Worm (Caenorhabditis elegans) whole organism, young adult: ENCODE data around the gene Y105C5B.3.

Experiments
- B0019.2 ChIP-seq: fragments of 200-800 bp; sonication (Bioruptor generic); conservative IDR thresholded peaks from 2 replicates; pipeline ENCODE4 v1.3.6; 2022; ENCODE audit warnings: missing genetic modification reagents, missing genetic modification characterization, missing compliant biosample characterization
- B0336.3 ChIP-seq: fragments of 200-800 bp; sonication (Bioruptor generic); IDR thresholded peaks from 2 replicates; pipeline ENCODE4 v1.3.6; 2022; ENCODE audit warnings: missing genetic modification characterization, missing compliant biosample characterization
- C06A6.2 ChIP-seq: fragments of 200-800 bp; sonication (Bioruptor generic); conservative IDR thresholded peaks from 2 replicates; pipeline ENCODE4 v1.3.6; 2022; ENCODE audit warnings: missing genetic modification characterization, missing compliant biosample characterization
- D2030.7 ChIP-seq: fragments of 200-800 bp; sonication (Bioruptor generic); IDR thresholded peaks from 2 replicates; pipeline ENCODE4 v1.3.6; 2022; ENCODE audit warnings: missing genetic modification reagents, missing genetic modification characterization, missing compliant biosample characterization
- F10E7.11 ChIP-seq: sonication (generic microtip); optimal IDR thresholded peaks from 2 replicates; lab custom pipeline; 2017; ENCODE audit warnings: mild to moderate bottlenecking, missing genetic modification characterization, moderate library complexity, missing compliant biosample characterization
- F49E8.2 ChIP-seq: sonication (generic microtip); optimal IDR thresholded peaks from 3 replicates; lab custom pipeline; 2017; ENCODE audit warnings: missing genetic modification characterization, mild to moderate bottlenecking, missing compliant biosample characterization, antibody characterized with exemption, moderate library complexity; ENCODE audit not compliant: insufficient read depth
- F55B11.4 ChIP-seq: sonication (generic microtip); optimal IDR thresholded peaks from 2 replicates; lab custom pipeline; 2016; ENCODE audit warnings: missing compliant biosample characterization, missing genetic modification characterization, borderline replicate concordance; ENCODE audit not compliant: insufficient read depth
- F57A8.1 ChIP-seq: fragments of 200-800 bp; sonication (Bioruptor generic); optimal IDR thresholded peaks from 2 replicates; lab custom pipeline; 2018; ENCODE audit warnings: mild to moderate bottlenecking, missing genetic modification characterization, moderate library complexity, missing compliant biosample characterization
- F57C9.4 ChIP-seq: sonication (generic microtip); optimal IDR thresholded peaks from 2 replicates; lab custom pipeline; 2017; ENCODE audit warnings: mild to moderate bottlenecking, missing genetic modification characterization, missing compliant biosample characterization
- K12H6.12 ChIP-seq: fragments of 200-800 bp; sonication (Bioruptor generic); optimal IDR thresholded peaks from 2 replicates; lab custom pipeline; 2018; ENCODE audit warnings: mild to moderate bottlenecking, missing genetic modification characterization, missing compliant biosample characterization
- T07F8.4 ChIP-seq: sonication (generic microtip); optimal IDR thresholded peaks from 2 replicates; lab custom pipeline; 2016; ENCODE audit warnings: mild to moderate bottlenecking, missing genetic modification characterization, moderate library complexity, missing compliant biosample characterization
- T26A5.8 ChIP-seq: sonication (generic microtip); optimal IDR thresholded peaks from 2 replicates; lab custom pipeline; 2016; ENCODE audit warnings: missing genetic modification characterization, missing compliant biosample characterization
- Y67H2A.10 ChIP-seq: fragments of 200-800 bp; sonication (Bioruptor generic); conservative IDR thresholded peaks from 2 replicates; pipeline ENCODE4 v1.3.6; 2022; ENCODE audit warnings: missing genetic modification reagents, missing genetic modification characterization, missing compliant biosample characterization
- ZK185.1 ChIP-seq: sonication (generic microtip); optimal IDR thresholded peaks from 2 replicates; lab custom pipeline; 2016; ENCODE audit warnings: mild to moderate bottlenecking, missing genetic modification characterization, missing compliant biosample characterization; ENCODE audit not compliant: poor library complexity, severe bottlenecking
- aptf-2 ChIP-seq: fragments of 200-800 bp; sonication (Bioruptor generic); conservative IDR thresholded peaks from 2 replicates; pipeline ENCODE4 v1.3.6; 2022; ENCODE audit warnings: missing genetic modification reagents, missing genetic modification characterization, missing compliant biosample characterization
- attf-3 ChIP-seq: fragments of 200-800 bp; sonication (Bioruptor generic); conservative IDR thresholded peaks from 2 replicates; pipeline ENCODE4 v1.3.6; 2022; ENCODE audit warnings: missing genetic modification reagents, missing genetic modification characterization, missing compliant biosample characterization
- attf-5 ChIP-seq: fragments of 200-800 bp; sonication (Bioruptor generic); optimal IDR thresholded peaks from 2 replicates; lab custom pipeline; 2018; ENCODE audit warnings: mild to moderate bottlenecking, missing genetic modification characterization, missing compliant biosample characterization
- ceh-40 ChIP-seq: fragments of 200-800 bp; sonication (Bioruptor generic); IDR thresholded peaks from 2 replicates; pipeline ENCODE4 v1.3.6; 2022; ENCODE audit warnings: missing genetic modification characterization, missing compliant biosample characterization
- chd-7 ChIP-seq: sonication (generic microtip); optimal IDR thresholded peaks from 2 replicates; lab custom pipeline; 2016; ENCODE audit warnings: mild to moderate bottlenecking, missing genetic modification characterization, moderate library complexity, missing compliant biosample characterization
- dpl-1 ChIP-seq: fragments of 150-350 bp; optimal IDR thresholded peaks from 2 replicates; lab custom pipeline; 2014; ENCODE audit warnings: missing biosample characterization, missing genetic modification reagents, missing genetic modification characterization
- efl-1 ChIP-seq: fragments of 150-350 bp; optimal IDR thresholded peaks from 2 replicates; lab custom pipeline; 2014; ENCODE audit warnings: missing biosample characterization, missing genetic modification reagents, missing genetic modification characterization
- egl-18 ChIP-seq: fragments of 200-800 bp; sonication (Bioruptor generic); IDR thresholded peaks from 2 replicates; pipeline ENCODE4 v1.3.6; 2022; ENCODE audit warnings: missing genetic modification reagents, missing genetic modification characterization, missing compliant biosample characterization
- gei-17 ChIP-seq: fragments of 200-800 bp; sonication (Bioruptor generic); optimal IDR thresholded peaks from 2 replicates; lab custom pipeline; 2018; ENCODE audit warnings: mild to moderate bottlenecking, missing genetic modification characterization, missing compliant biosample characterization
- him-1 ChIP-seq: sonication (generic microtip); optimal IDR thresholded peaks from 2 replicates; lab custom pipeline; 2016; ENCODE audit warnings: missing genotype, missing genetic modification reagents, missing genetic modification characterization, missing compliant biosample characterization
- hlh-12 ChIP-seq: sonication (generic microtip); optimal IDR thresholded peaks from 2 replicates; lab custom pipeline; 2016; ENCODE audit warnings: missing genetic modification characterization, missing compliant biosample characterization
- hmg-1.2 ChIP-seq: fragments of 200-800 bp; sonication (Bioruptor generic); IDR thresholded peaks from 2 replicates; pipeline ENCODE4 v1.3.6; 2022; ENCODE audit warnings: missing genetic modification reagents, missing genetic modification characterization, missing compliant biosample characterization
- hsf-1 ChIP-seq: fragments of 200-800 bp; sonication (Bioruptor generic); IDR thresholded peaks from 2 replicates; pipeline ENCODE4 v1.3.6; 2022; ENCODE audit warnings: missing genetic modification reagents, missing genetic modification characterization, missing compliant biosample characterization
- lin-35 ChIP-seq, 3 experiments: fragments of 150-350 bp in 2 of 3; sonication (generic microtip) in 1 of 3; optimal IDR thresholded peaks; 2 replicates each; lab custom pipeline; 2014 to 2018; ENCODE audit warnings: missing biosample characterization in 3 of 3, missing genetic modification characterization in 3 of 3, missing genetic modification reagents in 3 of 3
- lin-40 ChIP-seq: sonication (generic microtip); optimal IDR thresholded peaks from 2 replicates; lab custom pipeline; 2016; ENCODE audit warnings: missing genetic modification characterization, mild to moderate bottlenecking, missing compliant biosample characterization, missing genotype, missing genetic modification reagents
- lin-54 ChIP-seq: fragments of 200-800 bp; sonication (Bioruptor generic); optimal IDR thresholded peaks from 2 replicates; lab custom pipeline; 2018; ENCODE audit warnings: mild to moderate bottlenecking, missing genetic modification characterization, missing compliant biosample characterization
- madf-6 ChIP-seq: fragments of 200-800 bp; sonication (Bioruptor generic); IDR thresholded peaks from 2 replicates; pipeline ENCODE4 v1.3.6; 2022; ENCODE audit warnings: missing genetic modification reagents, missing genetic modification characterization, missing compliant biosample characterization
- mcd-1 ChIP-seq: fragments of 200-800 bp; sonication (Bioruptor generic); IDR thresholded peaks from 2 replicates; pipeline ENCODE4 v1.3.6; 2022; ENCODE audit warnings: missing genetic modification reagents, missing genetic modification characterization, missing compliant biosample characterization
- mel-28 ChIP-seq: sonication (generic microtip); optimal IDR thresholded peaks from 2 replicates; lab custom pipeline; 2016; ENCODE audit warnings: borderline replicate concordance, mild to moderate bottlenecking, missing genetic modification characterization, missing compliant biosample characterization
- mxl-1 ChIP-seq: sonication (generic microtip); optimal IDR thresholded peaks from 2 replicates; lab custom pipeline; 2016; ENCODE audit warnings: missing genetic modification characterization, missing compliant biosample characterization
- nfya-2 ChIP-seq: fragments of 200-800 bp; sonication (Bioruptor generic); IDR thresholded peaks from 2 replicates; pipeline ENCODE4 v1.3.6; 2022; ENCODE audit warnings: missing genetic modification reagents, missing genetic modification characterization, missing compliant biosample characterization
- pha-4 ChIP-seq: fragments of 150-350 bp; sonication (generic microtip); optimal IDR thresholded peaks from 2 replicates; lab custom pipeline; 2014; ENCODE audit warnings: missing biosample characterization, missing genetic modification reagents, missing genetic modification characterization
- rec-8 ChIP-seq, 2 experiments: sonication (generic microtip); optimal IDR thresholded peaks; 2 replicates each; lab custom pipeline; 2016; ENCODE audit warnings: mild to moderate bottlenecking in 2 of 2, missing genetic modification characterization in 2 of 2, missing genetic modification reagents in 2 of 2, missing genotype in 2 of 2, missing biosample characterization in 1 of 2, missing compliant biosample characterization in 1 of 2, moderate library complexity in 1 of 2
- sea-2 ChIP-seq: fragments of 200-800 bp; sonication (Bioruptor generic); IDR thresholded peaks from 2 replicates; pipeline ENCODE4 v1.3.6; 2022; ENCODE audit warnings: missing genetic modification characterization, missing compliant biosample characterization
- snpc-3.4 ChIP-seq: sonication (generic microtip); optimal IDR thresholded peaks from 2 replicates; lab custom pipeline; 2017; ENCODE audit warnings: missing genetic modification characterization, mild to moderate bottlenecking, missing compliant biosample characterization, antibody characterized with exemption, moderate library complexity, missing genotype, missing genetic modification reagents
- snpc-4 ChIP-seq, 5 experiments: fragments of 150-350 bp in 1 of 5; sonication (generic microtip) in 4 of 5; optimal IDR thresholded peaks; 2 replicates each; lab custom pipeline; 2014 to 2018; ENCODE audit warnings: missing genetic modification characterization in 5 of 5, missing biosample characterization in 3 of 5, antibody characterized with exemption in 2 of 5, mild to moderate bottlenecking in 2 of 5, missing compliant biosample characterization in 2 of 5, missing genotype in 2 of 5, moderate library complexity in 2 of 5, missing genetic modification reagents in 1 of 5
- somi-1 ChIP-seq: fragments of 200-800 bp; sonication (Bioruptor generic); optimal IDR thresholded peaks from 2 replicates; lab custom pipeline; 2018; ENCODE audit warnings: mild to moderate bottlenecking, missing genetic modification characterization, missing compliant biosample characterization
- sptf-2 ChIP-seq: fragments of 200-800 bp; sonication (Bioruptor generic); optimal IDR thresholded peaks from 2 replicates; lab custom pipeline; 2018; ENCODE audit warnings: mild to moderate bottlenecking, missing genetic modification characterization, missing compliant biosample characterization
- xnd-1 ChIP-seq: sonication (generic microtip); optimal IDR thresholded peaks from 2 replicates; lab custom pipeline; 2016; ENCODE audit warnings: missing genotype, missing genetic modification reagents, missing genetic modification characterization, missing compliant biosample characterization
- zfh-2 ChIP-seq: fragments of 200-800 bp; sonication (Bioruptor generic); conservative IDR thresholded peaks from 2 replicates; pipeline ENCODE4 v1.3.6; 2022; ENCODE audit warnings: missing genetic modification reagents, missing genetic modification characterization, missing compliant biosample characterization
- ztf-18 ChIP-seq: sonication (generic microtip); optimal IDR thresholded peaks from 2 replicates; lab custom pipeline; 2016; ENCODE audit warnings: missing genotype, mild to moderate bottlenecking, missing genetic modification characterization, missing compliant biosample characterization
- ztf-25 ChIP-seq: fragments of 200-800 bp; sonication (Bioruptor generic); IDR thresholded peaks from 2 replicates; pipeline ENCODE4 v1.3.6; 2022; ENCODE audit warnings: missing genetic modification reagents, missing genetic modification characterization, missing compliant biosample characterization
- ztf-28 ChIP-seq: fragments of 200-800 bp; sonication (Bioruptor generic); IDR thresholded peaks from 2 replicates; pipeline ENCODE4 v1.3.6; 2022; ENCODE audit warnings: missing genetic modification reagents, missing genetic modification characterization, missing compliant biosample characterization

Gene Y105C5B.3

ce11 chrIV:15931833-15932232, 47.8 kb downstream of the Y105C5B.3 start (continued):
- TF ChIP-seq lin-35 (GFP tag; optimal IDR thresholded peaks at IDR 0.05; lab: Kevin White, UChicago) (peak in 1 of 3 experiments; percentile 35), C06A6.2 (GFP tag; lab: Robert Waterston, UW) (no peak), F55B11.4 (tag; lab: Kevin White, UChicago) (no peak), ztf-18 (tag; lab: Kevin White, UChicago) (peak; percentile 82), K12H6.12 (tag; lab: Kevin White, UChicago) (no peak), chd-7 (tag; lab: Kevin White, UChicago) (peak; percentile 74), mxl-1 (tag; lab: Kevin White, UChicago) (peak; percentile 49), rec-8 (tag; optimal IDR thresholded peaks at IDR 0.05; lab: Kevin White, UChicago) (peak; percentile 16 to 44), Y67H2A.10 (GFP tag; lab: Robert Waterston, UW) (no peak), hlh-12 (no peak), mel-28 (no peak), T07F8.4 (tag; lab: Kevin White, UChicago) (peak; percentile 62), B0019.2 (GFP tag; lab: Robert Waterston, UW) (no peak), pha-4 (tag; lab: Kevin White, UChicago) (no peak), efl-1 (GFP tag; lab: Kevin White, UChicago) (no peak), attf-5 (peak; percentile 51), sea-2 (GFP tag; lab: Robert Waterston, UW) (no peak), egl-18 (GFP tag; lab: Robert Waterston, UW) (0 out of 2 replicates have a peak, but pooled peaks have one; percentile 44), madf-6 (GFP tag; lab: Robert Waterston, UW) (peak; percentile 43), snpc-4 (GFP tag; optimal IDR thresholded peaks at IDR 0.05; lab: Kevin White, UChicago) (peak; percentile 87), snpc-4 (tag; optimal IDR thresholded peaks at IDR 0.05; lab: Kevin White, UChicago) (peak; percentile 51 to 96 (median 92)), snpc-3.4 (tag; lab: Kevin White, UChicago) (no peak), hsf-1 (GFP tag; lab: Robert Waterston, UW) (peak; percentile 76), ztf-25 (GFP tag; lab: Robert Waterston, UW) (0 out of 2 replicates have a peak, but pooled peaks have one; percentile 60), him-1 (peak; percentile 7), hmg-1.2 (GFP tag; lab: Robert Waterston, UW) (peak; percentile 73), xnd-1 (tag; lab: Kevin White, UChicago) (no peak), lin-54 (GFP tag; lab: Kevin White, UChicago) (peak; percentile 37), gei-17 (GFP tag; lab: Kevin White, UChicago) (no peak), attf-3 (GFP tag; lab: Robert Waterston, UW) (no peak), somi-1 (GFP tag; lab: Kevin White, UChicago) (peak; percentile 53), nfya-2 (GFP tag; lab: Robert Waterston, UW) (no peak), lin-40 (tag; lab: Kevin White, UChicago) (peak; percentile 24), aptf-2 (GFP tag; lab: Robert Waterston, UW) (0 out of 2 replicates have a peak, but pooled peaks have one; percentile 47), D2030.7 (GFP tag; lab: Robert Waterston, UW) (peak; percentile 50), F57C9.4 (no peak), F49E8.2 (peak; percentile 39), zfh-2 (GFP tag; lab: Robert Waterston, UW) (no peak; the same call in 1 of the 2 replicates), F57A8.1 (no peak), T26A5.8 (tag; lab: Kevin White, UChicago) (no peak), mcd-1 (GFP tag; lab: Robert Waterston, UW) (peak; percentile 50), B0336.3 (GFP tag; lab: Robert Waterston, UW) (no peak), ceh-40 (GFP tag; lab: Robert Waterston, UW) (no peak), ztf-28 (GFP tag; lab: Robert Waterston, UW) (peak; percentile 77; the same call in 1 of the 2 replicates), sptf-2 (GFP tag; lab: Kevin White, UChicago) (no peak), dpl-1 (GFP tag; lab: Kevin White, UChicago) (no peak), ZK185.1 (tag; lab: Kevin White, UChicago) (peak; percentile 76), F10E7.11 (no peak)
